Worm (Caenorhabditis elegans) whole organism, young adult: ENCODE measurements around the gene cyp-13A3.

Experiments
- B0019.2 ChIP-seq: fragments of 200-800 bp; sonication (Bioruptor generic); conservative IDR thresholded peaks from 2 replicates; pipeline ENCODE4 v1.3.6; 2022; ENCODE audit warnings: missing genetic modification reagents, missing genetic modification characterization, missing compliant biosample characterization
- B0035.1 ChIP-seq: sonication (generic microtip); optimal IDR thresholded peaks from 2 replicates; lab custom pipeline; 2016; ENCODE audit warnings: missing genetic modification characterization, mild to moderate bottlenecking, missing compliant biosample characterization, missing genotype, missing genetic modification reagents
- B0261.1 ChIP-seq: sonication (generic microtip); optimal IDR thresholded peaks from 2 replicates; lab custom pipeline; 2016; ENCODE audit warnings: mild to moderate bottlenecking, missing genetic modification characterization, moderate library complexity, missing compliant biosample characterization
- B0336.3 ChIP-seq: fragments of 200-800 bp; sonication (Bioruptor generic); IDR thresholded peaks from 2 replicates; pipeline ENCODE4 v1.3.6; 2022; ENCODE audit warnings: missing genetic modification characterization, missing compliant biosample characterization
- F10E7.11 ChIP-seq: sonication (generic microtip); optimal IDR thresholded peaks from 2 replicates; lab custom pipeline; 2017; ENCODE audit warnings: mild to moderate bottlenecking, missing genetic modification characterization, moderate library complexity, missing compliant biosample characterization
- F33H1.4 ChIP-seq: fragments of 200-800 bp; sonication (Bioruptor generic); IDR thresholded peaks from 2 replicates; pipeline ENCODE4 v1.3.6; 2022; ENCODE audit warnings: missing genetic modification reagents, missing genetic modification characterization, missing compliant biosample characterization
- K12H6.12 ChIP-seq: fragments of 200-800 bp; sonication (Bioruptor generic); optimal IDR thresholded peaks from 2 replicates; lab custom pipeline; 2018; ENCODE audit warnings: mild to moderate bottlenecking, missing genetic modification characterization, missing compliant biosample characterization
- Y53F4B.3 ChIP-seq: fragments of 200-800 bp; sonication (Bioruptor generic); IDR thresholded peaks from 2 replicates; pipeline ENCODE4 v1.3.6; 2022; ENCODE audit warnings: missing genetic modification reagents, missing genetic modification characterization, missing compliant biosample characterization
- Y95B8A.8 ChIP-seq: fragments of 200-800 bp; sonication (Bioruptor generic); IDR thresholded peaks from 2 replicates; pipeline ENCODE4 v1.3.6; 2022; ENCODE audit warnings: missing genetic modification reagents, missing genetic modification characterization, missing compliant biosample characterization
- ZK185.1 ChIP-seq: sonication (generic microtip); optimal IDR thresholded peaks from 2 replicates; lab custom pipeline; 2016; ENCODE audit warnings: mild to moderate bottlenecking, missing genetic modification characterization, missing compliant biosample characterization; ENCODE audit not compliant: poor library complexity, severe bottlenecking
- atf-7 ChIP-seq: sonication (generic microtip); optimal IDR thresholded peaks from 2 replicates; lab custom pipeline; 2017; ENCODE audit warnings: mild to moderate bottlenecking, missing genetic modification characterization, missing compliant biosample characterization
- attf-5 ChIP-seq: fragments of 200-800 bp; sonication (Bioruptor generic); optimal IDR thresholded peaks from 2 replicates; lab custom pipeline; 2018; ENCODE audit warnings: mild to moderate bottlenecking, missing genetic modification characterization, missing compliant biosample characterization
- cebp-1 ChIP-seq, 2 experiments: fragments of 200-800 bp in 1 of 2; sonication (Bioruptor generic) in 1 of 2; sonication (generic microtip) in 1 of 2; IDR thresholded peaks in 1 of 2; optimal IDR thresholded peaks in 1 of 2; 2 replicates each; pipeline versions ENCODE4 v1.3.6 to Lab custom; 2017 to 2022; ENCODE audit warnings: missing compliant biosample characterization in 2 of 2, missing genetic modification characterization in 2 of 2, mild to moderate bottlenecking in 1 of 2, missing genetic modification reagents in 1 of 2, moderate library complexity in 1 of 2
- ceh-27 ChIP-seq: fragments of 200-800 bp; sonication (Bioruptor generic); optimal IDR thresholded peaks from 2 replicates; lab custom pipeline; 2018; ENCODE audit warnings: mild to moderate bottlenecking, missing genetic modification characterization, moderate library complexity, missing compliant biosample characterization
- dpl-1 ChIP-seq: fragments of 150-350 bp; optimal IDR thresholded peaks from 2 replicates; lab custom pipeline; 2014; ENCODE audit warnings: missing biosample characterization, missing genetic modification reagents, missing genetic modification characterization
- egl-18 ChIP-seq: fragments of 200-800 bp; sonication (Bioruptor generic); IDR thresholded peaks from 2 replicates; pipeline ENCODE4 v1.3.6; 2022; ENCODE audit warnings: missing genetic modification reagents, missing genetic modification characterization, missing compliant biosample characterization
- egrh-3 ChIP-seq: fragments of 200-800 bp; sonication (Bioruptor generic); IDR thresholded peaks from 2 replicates; pipeline ENCODE4 v1.3.6; 2022; ENCODE audit warnings: missing genetic modification reagents, missing genetic modification characterization, missing compliant biosample characterization
- hmg-1.2 ChIP-seq: fragments of 200-800 bp; sonication (Bioruptor generic); IDR thresholded peaks from 2 replicates; pipeline ENCODE4 v1.3.6; 2022; ENCODE audit warnings: missing genetic modification reagents, missing genetic modification characterization, missing compliant biosample characterization
- lag-1 ChIP-seq: fragments of 200-800 bp; sonication (Bioruptor generic); IDR thresholded peaks from 2 replicates; pipeline ENCODE4 v1.3.6; 2022; ENCODE audit warnings: missing genetic modification reagents, missing genetic modification characterization, missing compliant biosample characterization
- let-607 ChIP-seq, 2 experiments: fragments of 200-800 bp in 1 of 2; sonication (Bioruptor generic) in 1 of 2; sonication (generic microtip) in 1 of 2; optimal IDR thresholded peaks; 2 replicates each; lab custom pipeline; 2016 to 2018; ENCODE audit warnings: mild to moderate bottlenecking in 2 of 2, missing compliant biosample characterization in 2 of 2, missing genetic modification characterization in 2 of 2, moderate library complexity in 2 of 2, missing genotype in 1 of 2
- lin-40 ChIP-seq: sonication (generic microtip); optimal IDR thresholded peaks from 2 replicates; lab custom pipeline; 2016; ENCODE audit warnings: missing genetic modification characterization, mild to moderate bottlenecking, missing compliant biosample characterization, missing genotype, missing genetic modification reagents
- lin-54 ChIP-seq: fragments of 200-800 bp; sonication (Bioruptor generic); optimal IDR thresholded peaks from 2 replicates; lab custom pipeline; 2018; ENCODE audit warnings: mild to moderate bottlenecking, missing genetic modification characterization, missing compliant biosample characterization
- madf-10 ChIP-seq: sonication (generic microtip); optimal IDR thresholded peaks from 2 replicates; lab custom pipeline; 2016; ENCODE audit warnings: mild to moderate bottlenecking, missing genetic modification characterization, missing compliant biosample characterization
- mcd-1 ChIP-seq: fragments of 200-800 bp; sonication (Bioruptor generic); IDR thresholded peaks from 2 replicates; pipeline ENCODE4 v1.3.6; 2022; ENCODE audit warnings: missing genetic modification reagents, missing genetic modification characterization, missing compliant biosample characterization
- nfya-1 ChIP-seq: sonication (generic microtip); optimal IDR thresholded peaks from 2 replicates; lab custom pipeline; 2017; ENCODE audit warnings: antibody characterized with exemption, missing compliant biosample characterization, missing genetic modification characterization, borderline replicate concordance; ENCODE audit not compliant: insufficient read depth
- nfyb-1 ChIP-seq: fragments of 200-800 bp; sonication (Bioruptor generic); IDR thresholded peaks from 2 replicates; pipeline ENCODE4 v1.3.6; 2022; ENCODE audit warnings: missing genetic modification reagents, missing genetic modification characterization, missing compliant biosample characterization
- nhr-80 ChIP-seq: sonication (generic microtip); optimal IDR thresholded peaks from 2 replicates; lab custom pipeline; 2016; ENCODE audit warnings: missing genetic modification characterization, missing compliant biosample characterization
- pbrm-1 ChIP-seq: fragments of 200-800 bp; sonication (Bioruptor generic); IDR thresholded peaks from 2 replicates; pipeline ENCODE4 v1.3.6; 2022; ENCODE audit warnings: missing genetic modification reagents, missing genetic modification characterization, missing compliant biosample characterization
- repo-1 ChIP-seq: sonication (generic microtip); optimal IDR thresholded peaks from 2 replicates; lab custom pipeline; 2017; ENCODE audit warnings: mild to moderate bottlenecking, missing genetic modification characterization, missing compliant biosample characterization
- sea-2 ChIP-seq: fragments of 200-800 bp; sonication (Bioruptor generic); IDR thresholded peaks from 2 replicates; pipeline ENCODE4 v1.3.6; 2022; ENCODE audit warnings: missing genetic modification characterization, missing compliant biosample characterization
- snpc-3.4 ChIP-seq: sonication (generic microtip); optimal IDR thresholded peaks from 2 replicates; lab custom pipeline; 2017; ENCODE audit warnings: missing genetic modification characterization, mild to moderate bottlenecking, missing compliant biosample characterization, antibody characterized with exemption, moderate library complexity, missing genotype, missing genetic modification reagents
- snpc-4 ChIP-seq, 5 experiments: fragments of 150-350 bp in 1 of 5; sonication (generic microtip) in 4 of 5; optimal IDR thresholded peaks; 2 replicates each; lab custom pipeline; 2014 to 2018; ENCODE audit warnings: missing genetic modification characterization in 5 of 5, missing biosample characterization in 3 of 5, antibody characterized with exemption in 2 of 5, mild to moderate bottlenecking in 2 of 5, missing compliant biosample characterization in 2 of 5, missing genotype in 2 of 5, moderate library complexity in 2 of 5, missing genetic modification reagents in 1 of 5
- somi-1 ChIP-seq: fragments of 200-800 bp; sonication (Bioruptor generic); optimal IDR thresholded peaks from 2 replicates; lab custom pipeline; 2018; ENCODE audit warnings: mild to moderate bottlenecking, missing genetic modification characterization, missing compliant biosample characterization
- tbp1 ChIP-seq: fragments of 200-800 bp; sonication (Bioruptor generic); optimal IDR thresholded peaks from 2 replicates; lab custom pipeline; 2018; ENCODE audit warnings: mild to moderate bottlenecking, missing genetic modification characterization, missing compliant biosample characterization
- ztf-18 ChIP-seq: sonication (generic microtip); optimal IDR thresholded peaks from 2 replicates; lab custom pipeline; 2016; ENCODE audit warnings: missing genotype, mild to moderate bottlenecking, missing genetic modification characterization, missing compliant biosample characterization
- ztf-3 ChIP-seq: fragments of 200-800 bp; sonication (Bioruptor generic); optimal IDR thresholded peaks from 2 replicates; lab custom pipeline; 2018; ENCODE audit warnings: mild to moderate bottlenecking, missing genetic modification characterization, missing compliant biosample characterization
- ztf-6 ChIP-seq: fragments of 200-800 bp; sonication (Bioruptor generic); IDR thresholded peaks from 2 replicates; pipeline ENCODE4 v1.3.6; 2022; ENCODE audit warnings: missing genetic modification reagents, missing genetic modification characterization, missing compliant biosample characterization

Gene cyp-13A3

DNA sequence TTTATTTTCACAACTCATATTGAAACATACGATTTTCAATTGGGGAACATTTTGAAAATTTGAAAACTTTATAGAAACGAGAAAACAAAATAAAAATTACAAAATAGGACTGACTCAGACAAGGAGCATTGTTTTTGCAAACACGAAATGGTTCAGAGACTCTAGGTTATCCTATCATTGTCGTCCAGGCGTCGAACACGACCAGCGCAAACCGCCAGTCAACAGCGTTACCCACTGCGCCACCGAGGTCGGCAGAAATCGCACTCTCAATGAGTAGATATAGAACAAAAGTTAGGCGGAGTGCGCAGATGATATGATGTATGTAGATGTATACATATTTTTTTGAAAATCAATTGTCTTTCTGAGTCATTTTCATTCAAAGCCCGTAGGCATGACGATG lies 18.4 kb downstream of the cyp-13A3 start (continued):
- TF ChIP-seq egrh-3 (GFP tag; lab: Robert Waterston, UW) = peak; percentile 48

DNA sequence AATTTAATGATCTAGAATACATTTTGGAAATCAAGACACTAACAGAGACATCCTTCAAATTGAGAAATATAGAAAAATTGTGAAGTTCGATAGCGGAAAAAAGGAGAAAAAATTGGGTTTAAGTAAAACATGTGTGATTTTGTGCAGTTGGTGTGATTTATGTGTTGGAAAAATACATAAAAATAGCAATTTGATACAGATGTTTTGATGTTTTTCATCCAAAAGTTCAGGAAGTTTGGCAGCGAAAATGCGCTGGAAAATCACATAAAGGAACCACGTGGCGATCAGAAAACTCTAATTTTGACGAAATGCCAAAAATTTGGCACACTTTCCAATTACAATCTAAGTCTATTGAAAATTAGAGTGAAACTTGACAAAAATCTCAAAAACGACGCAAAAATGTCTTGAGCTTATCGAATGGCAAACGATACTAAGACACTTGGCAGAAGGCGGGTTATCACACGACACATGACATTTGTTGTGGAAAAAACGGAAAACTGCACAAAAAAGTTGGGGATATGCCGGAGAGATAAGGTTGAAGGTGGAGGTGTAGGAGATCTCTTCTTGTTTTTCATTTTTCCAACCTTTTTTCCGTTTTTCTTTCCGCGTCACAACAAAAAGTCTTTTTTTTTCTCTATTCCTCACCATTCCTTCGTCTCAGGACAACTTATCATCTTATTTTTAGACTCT lies 19.1 kb downstream of the cyp-13A3 start, which contains the start of gene ZK1321.4:
Gene ZK1321.4, minus strand, starts transcription at position 51 of the 690 bp plus-strand sequence.
- TF ChIP-seq F10E7.11 (tag; lab: Kevin White, UChicago) (no peak), lag-1 (no peak), Y53F4B.3 (GFP tag; lab: Robert Waterston, UW) (no peak), dpl-1 (GFP tag; lab: Kevin White, UChicago) (no peak), ztf-18 (tag; lab: Kevin White, UChicago) (no peak), B0261.1 (tag; lab: Kevin White, UChicago) (no peak), ztf-6 (GFP tag; lab: Robert Waterston, UW) (no peak), atf-7 (tag; lab: Kevin White, UChicago) (no peak), F33H1.4 (GFP tag; lab: Robert Waterston, UW) (no peak), sea-2 (GFP tag; lab: Robert Waterston, UW) (no peak), Y95B8A.8 (no peak)

DNA sequence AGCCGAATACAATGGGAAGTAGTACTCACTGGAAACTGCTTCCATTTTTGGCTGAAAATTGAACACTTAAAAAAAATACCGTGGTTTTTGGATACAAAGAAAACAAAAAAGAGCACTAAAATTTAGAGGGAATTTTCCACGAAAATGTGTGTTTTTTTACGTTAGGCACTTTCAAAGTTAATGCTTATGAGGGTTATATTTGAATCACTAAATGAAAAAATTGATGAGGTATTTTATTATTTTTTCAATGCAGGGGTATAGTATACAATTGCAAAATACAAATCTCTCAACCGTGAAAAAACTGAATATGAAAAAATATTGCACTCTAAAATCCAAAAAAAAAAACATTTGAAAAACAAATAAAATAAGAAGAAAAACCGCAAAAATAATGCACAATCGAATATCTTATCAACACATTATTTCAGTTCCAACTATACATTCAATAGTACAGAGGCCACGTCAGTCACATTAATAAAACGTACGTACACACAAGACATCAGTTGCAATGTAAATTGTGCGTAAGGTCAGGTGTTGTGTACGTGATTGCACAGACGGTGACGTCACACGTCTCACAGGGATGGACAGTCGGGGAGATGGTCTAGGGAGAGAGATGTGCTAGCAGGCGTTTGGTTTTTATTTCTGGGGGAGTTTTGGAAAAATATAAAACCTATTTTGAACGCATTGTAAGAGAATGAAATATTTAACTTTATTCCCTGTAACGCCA lies 23.1 kb downstream of the cyp-13A3 start, which contains the start of gene aqp-10:
Gene aqp-10, minus strand, starts transcription at position 51 of the 724 bp plus-strand sequence.
- no peak for TF ChIP-seq nfya-1 (tag; lab: Kevin White, UChicago)
- peak; percentile 14 for TF ChIP-seq attf-5 (GFP tag; lab: Kevin White, UChicago)
- peak; percentile 67 for TF ChIP-seq repo-1 (tag; lab: Kevin White, UChicago)
- TF ChIP-seq let-607 (tag; optimal IDR thresholded peaks at IDR 0.05; lab: Kevin White, UChicago) = peak; percentile 95
- no peak for TF ChIP-seq cebp-1 (GFP tag; IDR thresholded peaks at IDR 0.05; lab: Robert Waterston, UW)
- peak; percentile 60 for TF ChIP-seq cebp-1 (tag; optimal IDR thresholded peaks at IDR 0.05; lab: Kevin White, UChicago)
- TF ChIP-seq madf-10 = peak; percentile 6
- TF ChIP-seq tbp1 (GFP tag; lab: Kevin White, UChicago) = peak; percentile 29
- TF ChIP-seq lin-54 (GFP tag; lab: Kevin White, UChicago) = peak; percentile 37
- 0 out of 2 replicates have a peak, but pooled peaks have one; percentile 14 for TF ChIP-seq hmg-1.2 (GFP tag; lab: Robert Waterston, UW)
- TF ChIP-seq nfyb-1 (GFP tag; lab: Robert Waterston, UW) = 0 out of 2 replicates have a peak, but pooled peaks have one; percentile 41
- TF ChIP-seq pbrm-1 (GFP tag; lab: Robert Waterston, UW) = 0 out of 2 replicates have a peak, but pooled peaks have one; percentile 34
- no peak for TF ChIP-seq B0035.1 (tag; lab: Kevin White, UChicago)
- TF ChIP-seq atf-7 (tag; lab: Kevin White, UChicago) = peak; percentile 54
- peak; percentile 38 for TF ChIP-seq ZK185.1 (tag; lab: Kevin White, UChicago)
- peak; percentile 11 for TF ChIP-seq lin-40 (tag; lab: Kevin White, UChicago)
- no peak for TF ChIP-seq snpc-4 (GFP tag; optimal IDR thresholded peaks at IDR 0.05; lab: Kevin White, UChicago)
- peak in 2 of 4 experiments; percentile 34 to 47 for TF ChIP-seq snpc-4 (tag; optimal IDR thresholded peaks at IDR 0.05; lab: Kevin White, UChicago)
- TF ChIP-seq nhr-80 (tag; lab: Kevin White, UChicago) = peak; percentile 82
- TF ChIP-seq B0019.2 (GFP tag; lab: Robert Waterston, UW) = no peak
- peak; percentile 1 for TF ChIP-seq ceh-27 (GFP tag; lab: Kevin White, UChicago)
- TF ChIP-seq egl-18 = no peak
- no peak for TF ChIP-seq ztf-3 (GFP tag; lab: Kevin White, UChicago)
- TF ChIP-seq somi-1 (GFP tag; lab: Kevin White, UChicago) = peak; percentile 19
- 0 out of 2 replicates have a peak, but pooled peaks have one; percentile 26 for TF ChIP-seq mcd-1 (GFP tag; lab: Robert Waterston, UW)
- TF ChIP-seq snpc-3.4 (tag; lab: Kevin White, UChicago) = no peak
- peak; percentile 3 for TF ChIP-seq K12H6.12
- 0 out of 2 replicates have a peak, but pooled peaks have one; percentile 30 for TF ChIP-seq B0336.3 (GFP tag; lab: Robert Waterston, UW)
